Worm (Caenorhabditis elegans): ENCODE results near the gene Y50D4C.12.

Y50D4C.12 gene

DNA sequence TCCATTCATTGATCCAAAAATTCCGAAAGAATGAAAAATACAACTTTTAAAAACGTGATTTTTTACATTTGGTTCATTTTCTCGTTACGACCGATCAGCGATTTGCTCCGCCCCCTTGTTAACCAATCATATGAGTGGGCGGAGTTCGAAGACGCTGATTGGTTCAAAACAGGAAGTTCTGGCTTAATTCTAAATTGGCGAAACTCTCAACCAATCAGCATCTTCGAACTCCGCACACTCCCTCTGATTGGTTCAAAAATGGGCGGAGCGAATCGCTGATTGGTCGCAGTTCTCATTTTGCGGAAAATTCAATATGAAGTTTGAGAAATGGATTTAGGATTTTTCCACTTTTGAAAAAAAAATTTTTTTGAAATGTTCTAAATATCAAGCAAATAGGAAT is 36.6 kb upstream of the Y50D4C.12 start:
- TF ChIP-seq fkh-8 (tag; optimal IDR thresholded peaks at IDR 0.05) (no peak), F16B12.6 (tag; optimal IDR thresholded peaks at IDR 0.05) (no peak), hlh-17 (GFP tag; optimal IDR thresholded peaks at IDR 0.05; ENCODE audit: borderline replicate concordance) (no peak), C16A3.4 (tag; optimal IDR thresholded peaks at IDR 0.05) (no peak), hpl-2 (GFP tag; optimal IDR thresholded peaks at IDR 0.05) (no peak)

DNA sequence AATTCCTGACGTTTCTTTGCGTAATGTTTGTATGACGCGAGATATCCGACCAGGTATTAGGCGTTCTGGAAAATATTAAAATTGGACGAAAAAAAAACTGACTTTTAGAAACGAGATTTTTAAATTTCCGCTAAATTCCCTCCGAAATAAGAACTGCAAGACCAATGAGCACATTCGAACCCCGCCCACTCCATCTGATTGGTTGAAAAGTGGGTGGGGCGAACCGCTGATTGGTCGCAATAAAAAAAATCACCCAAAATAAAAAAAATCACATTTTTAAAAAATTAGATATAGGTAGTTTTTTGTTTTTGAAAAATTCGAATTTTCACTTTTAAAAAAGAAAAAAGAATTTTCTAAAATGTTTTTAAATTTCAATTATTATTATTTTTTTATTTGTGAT is 33.3 kb upstream of the Y50D4C.12 start:
- TF ChIP-seq efl-1 (optimal IDR thresholded peaks at IDR 0.05) (no peak), efl-1 (GFP tag; optimal IDR thresholded peaks at IDR 0.05 in 1 of 2) (peak in 1 of 2 experiments; percentile 52), xbp-1 (tag; optimal IDR thresholded peaks at IDR 0.05) (no peak), aha-1 (tag; optimal IDR thresholded peaks at IDR 0.05) (no peak), nhr-84 (tag; optimal IDR thresholded peaks at IDR 0.05) (no peak), unc-62 (GFP tag; optimal IDR thresholded peaks at IDR 0.05) (no peak)

- TF ChIP-seq dsc-1 (tag; optimal IDR thresholded peaks at IDR 0.05) (no peak), alr-1 (tag; optimal IDR thresholded peaks at IDR 0.05; ENCODE audit: borderline replicate concordance) (no peak), ceh-82 (tag; optimal IDR thresholded peaks at IDR 0.05) (no peak), tbx-2 (tag; optimal IDR thresholded peaks at IDR 0.05) (no peak), C04F5.9 (tag; optimal IDR thresholded peaks at IDR 0.05) (no peak), xbp-1 (tag; optimal IDR thresholded peaks at IDR 0.05) (no peak), irx-1 (tag; optimal IDR thresholded peaks at IDR 0.05) (no peak), aly-2 (tag; optimal IDR thresholded peaks at IDR 0.05) (no peak), nhr-47 (tag; optimal IDR thresholded peaks at IDR 0.05) (no peak), sptf-1 (tag; optimal IDR thresholded peaks at IDR 0.05) (no peak), swsn-7 (tag; optimal IDR thresholded peaks at IDR 0.05) (no peak), nhr-28 (tag; optimal IDR thresholded peaks at IDR 0.05) (no peak), unc-98 (GFP tag; IDR thresholded peaks at IDR 0.05) (no peak), zip-4 (GFP tag; optimal IDR thresholded peaks at IDR 0.05) (no peak), nhr-237 (tag; optimal IDR thresholded peaks at IDR 0.05) (no peak), ceh-8 (GFP tag; optimal IDR thresholded peaks at IDR 0.05) (no peak)
Measured at ce11 chrV:949760-950159, 32.6 kb upstream of the Y50D4C.12 start, which contains the start of gene Y50D4C.6. Gene Y50D4C.6, minus strand, starts transcription at chrV:949860.

DNA sequence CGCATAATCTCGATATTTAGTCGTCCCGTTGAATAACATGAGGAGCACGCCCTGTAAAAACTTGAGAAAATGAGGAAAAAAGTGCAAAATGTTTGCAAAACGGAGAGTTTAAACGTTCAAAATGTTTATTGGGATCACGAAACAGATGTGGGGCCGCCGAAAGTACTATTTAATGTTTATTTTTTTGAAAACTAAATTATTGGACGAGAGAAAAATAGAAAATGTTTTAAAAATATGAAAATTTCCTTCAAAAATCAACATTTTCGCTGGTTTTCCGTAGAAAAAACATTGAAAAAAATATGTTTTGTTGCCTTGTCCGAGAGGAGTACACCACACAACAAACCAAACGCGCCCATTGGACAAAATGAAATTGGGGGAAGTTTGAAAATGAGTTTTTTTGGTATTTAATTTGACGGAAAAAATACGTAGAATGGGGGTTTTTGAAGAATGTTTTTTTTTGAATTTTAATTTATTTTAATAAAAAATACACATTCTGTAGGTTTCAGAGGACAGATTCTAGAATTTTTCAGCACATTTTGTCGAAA is 17.6 kb upstream of the Y50D4C.12 start, which contains the start of gene sqv-6:
Gene sqv-6 (minus strand): TSS at position 51 of the 545 bp plus-strand sequence.
- no peak for TF ChIP-seq C04F5.9 (tag; optimal IDR thresholded peaks at IDR 0.05)
- TF ChIP-seq ces-1 (GFP tag; optimal IDR thresholded peaks at IDR 0.05): no peak
- no peak for TF ChIP-seq irx-1 (tag; optimal IDR thresholded peaks at IDR 0.05)
- no peak for TF ChIP-seq pqm-1 (tag; optimal IDR thresholded peaks at IDR 0.05)
- no peak for TF ChIP-seq ama-1 (optimal IDR thresholded peaks at IDR 0.05)
- TF ChIP-seq nhr-12 (tag; optimal IDR thresholded peaks at IDR 0.05): no peak
- peak in 1 of 6 experiments; percentile 62 for TF ChIP-seq elt-3 (tag; optimal IDR thresholded peaks at IDR 0.05)
- no peak for TF ChIP-seq unc-98 (GFP tag; IDR thresholded peaks at IDR 0.05)
- TF ChIP-seq ceh-88 (GFP tag; IDR thresholded peaks at IDR 0.05): no peak
- no peak for TF ChIP-seq lir-3 (tag; optimal IDR thresholded peaks at IDR 0.05; ENCODE audit: poor library complexity)
- peak; percentile 40 for TF ChIP-seq skn-1 (tag; optimal IDR thresholded peaks at IDR 0.05)
- no peak for TF ChIP-seq pag-3 (tag; optimal IDR thresholded peaks at IDR 0.05; ENCODE audit: borderline replicate concordance, insufficient read depth)
- TF ChIP-seq nhr-11 (tag; optimal IDR thresholded peaks at IDR 0.05): no peak
- no peak for TF ChIP-seq hpl-2 (GFP tag; optimal IDR thresholded peaks at IDR 0.05)
- TF ChIP-seq nhr-237 (tag; optimal IDR thresholded peaks at IDR 0.05): no peak
- no peak for TF ChIP-seq vab-15 (tag; optimal IDR thresholded peaks at IDR 0.05)
- peak; percentile 50 for TF ChIP-seq blmp-1 (tag; optimal IDR thresholded peaks at IDR 0.05)
- TF ChIP-seq lin-39 (tag; optimal IDR thresholded peaks at IDR 0.05): no peak
- peak; percentile 18 for TF ChIP-seq dsc-1 (tag; optimal IDR thresholded peaks at IDR 0.05)
- TF ChIP-seq unc-62 (GFP tag; optimal IDR thresholded peaks at IDR 0.05): no peak
- no peak for TF ChIP-seq zag-1 (tag; optimal IDR thresholded peaks at IDR 0.05)
- peak; percentile 28 for TF ChIP-seq nhr-20 (tag; optimal IDR thresholded peaks at IDR 0.05)
- no peak for TF ChIP-seq grh-1 (GFP tag; IDR thresholded peaks at IDR 0.05)
- TF ChIP-seq snu-23 (GFP tag; optimal IDR thresholded peaks at IDR 0.05): peak; percentile 62
- no peak for TF ChIP-seq sptf-1 (tag; optimal IDR thresholded peaks at IDR 0.05)
- no peak for TF ChIP-seq alr-1 (tag; optimal IDR thresholded peaks at IDR 0.05; ENCODE audit: borderline replicate concordance)
- peak; percentile 33 for TF ChIP-seq lin-15B (tag; optimal IDR thresholded peaks at IDR 0.05)
- peak; percentile 27 to 91 for TF ChIP-seq efl-1 (optimal IDR thresholded peaks at IDR 0.05)
- peak; percentile 89 to 98 for TF ChIP-seq efl-1 (GFP tag; optimal IDR thresholded peaks at IDR 0.05 in 1 of 2)
- TF ChIP-seq Y116A8C.19 (tag; optimal IDR thresholded peaks at IDR 0.05; ENCODE audit: borderline replicate concordance): no peak
- TF ChIP-seq C34B4.2 (tag; optimal IDR thresholded peaks at IDR 0.05): no peak
- TF ChIP-seq lsy-2 (tag; optimal IDR thresholded peaks at IDR 0.05): peak; percentile 35 to 83
- no peak for TF ChIP-seq ceh-8 (GFP tag; optimal IDR thresholded peaks at IDR 0.05)

All from whole organism, L1 larva.